Fruit fly (Drosophila melanogaster) whole organism, embryonic: Measurements from ENCODE around the gene t-Grip84.

Source experiments
- ATbp ChIP-seq: fragments of 200-800 bp; sonication (Bioruptor generic); optimal IDR thresholded peaks from 2 replicates; lab custom pipeline; 2017; ENCODE audit warnings: missing biosample characterization, mild to moderate bottlenecking, missing genetic modification characterization, missing genetic modification reagents
- Atf3 ChIP-seq: fragments of 200-800 bp; sonication (Bioruptor generic); optimal IDR thresholded peaks from 3 replicates; lab custom pipeline; 2016; ENCODE audit warnings: missing biosample characterization, missing genetic modification characterization
- Atf6 ChIP-seq: fragments of 200-800 bp; sonication (Bioruptor generic); IDR thresholded peaks from 2 replicates; pipeline ENCODE4 v1.3.6; 2022; ENCODE audit warnings: missing biosample characterization, missing genetic modification characterization
- CG1024 ChIP-seq: fragments of 200-800 bp; sonication (Bioruptor generic); IDR thresholded peaks from 2 replicates; pipeline ENCODE4 v1.3.6; 2022; ENCODE audit warnings: missing biosample characterization, missing genetic modification characterization
- CG10565 ChIP-seq: fragments of 200-800 bp; sonication (Bioruptor generic); optimal IDR thresholded peaks from 3 replicates; lab custom pipeline; 2016; ENCODE audit warnings: missing biosample characterization, mild to moderate bottlenecking, missing genetic modification characterization
- CG12071 ChIP-seq: fragments of 200-800 bp; sonication (Bioruptor generic); optimal IDR thresholded peaks from 3 replicates; lab custom pipeline; 2018; ENCODE audit warnings: missing biosample characterization, mild to moderate bottlenecking, missing genetic modification characterization
- CG12391 ChIP-seq: fragments of 200-800 bp; sonication (Bioruptor generic); optimal IDR thresholded peaks from 3 replicates; lab custom pipeline; 2018; ENCODE audit warnings: missing biosample characterization, mild to moderate bottlenecking, missing genetic modification characterization, moderate library complexity
- CG12942 ChIP-seq: fragments of 200-800 bp; sonication (Bioruptor generic); optimal IDR thresholded peaks from 3 replicates; lab custom pipeline; 2016; ENCODE audit warnings: missing biosample characterization, missing genetic modification characterization
- CG14050 ChIP-seq: fragments of 200-800 bp; sonication (Bioruptor generic); IDR thresholded peaks from 3 replicates; pipeline ENCODE4 v1.3.6; 2022; ENCODE audit warnings: missing biosample characterization, missing genetic modification characterization
- CG15011 ChIP-seq: fragments of 200-800 bp; sonication (Bioruptor generic); optimal IDR thresholded peaks from 3 replicates; lab custom pipeline; 2018; ENCODE audit warnings: missing biosample characterization, mild to moderate bottlenecking, missing genetic modification characterization
- CG15696 ChIP-seq: fragments of 200-800 bp; sonication (Bioruptor generic); optimal IDR thresholded peaks from 2 replicates; lab custom pipeline; 2019; ENCODE audit warnings: missing biosample characterization, mild to moderate bottlenecking, missing genetic modification characterization, moderate library complexity
- CG17612 ChIP-seq: fragments of 200-800 bp; sonication (Bioruptor generic); IDR thresholded peaks from 2 replicates; pipeline ENCODE4 v1.3.6; 2022; ENCODE audit warnings: missing biosample characterization, missing genetic modification characterization
- CG18262 ChIP-seq: fragments of 200-800 bp; optimal IDR thresholded peaks from 3 replicates; lab custom pipeline; 2019; ENCODE audit warnings: missing biosample characterization, mild to moderate bottlenecking, missing genetic modification characterization, moderate library complexity
- CG2202 ChIP-seq: fragments of 200-800 bp; sonication (Bioruptor generic); optimal IDR thresholded peaks from 2 replicates; lab custom pipeline; 2018; ENCODE audit warnings: missing biosample characterization, mild to moderate bottlenecking, missing genetic modification characterization
- CG3163 ChIP-seq: fragments of 200-800 bp; sonication (Bioruptor generic); optimal IDR thresholded peaks from 3 replicates; lab custom pipeline; 2016; ENCODE audit warnings: missing biosample characterization, missing genetic modification characterization
- CG4854 ChIP-seq: fragments of 200-800 bp; sonication (Bioruptor generic); optimal IDR thresholded peaks from 2 replicates; lab custom pipeline; 2016; ENCODE audit warnings: missing biosample characterization, missing genetic modification characterization, inconsistent platforms
- CG7357 ChIP-seq: fragments of 200-800 bp; sonication (Bioruptor generic); IDR thresholded peaks from 3 replicates; pipeline ENCODE4 v1.3.6; 2022; ENCODE audit warnings: missing biosample characterization, missing genetic modification characterization
- CG9609 ChIP-seq: fragments of 200-800 bp; sonication (Bioruptor generic); optimal IDR thresholded peaks from 3 replicates; lab custom pipeline; 2016; ENCODE audit warnings: missing biosample characterization, missing genetic modification characterization
- CG9876 ChIP-seq: fragments of 200-800 bp; sonication (Bioruptor generic); optimal IDR thresholded peaks from 2 replicates; lab custom pipeline; 2016; ENCODE audit warnings: missing biosample characterization, missing genetic modification characterization
- Chrac-16 ChIP-seq: fragments of 200-800 bp; sonication (Bioruptor generic); optimal IDR thresholded peaks from 3 replicates; lab custom pipeline; 2016; ENCODE audit warnings: missing biosample characterization, missing genetic modification characterization
- D19A ChIP-seq: fragments of 200-800 bp; optimal IDR thresholded peaks from 3 replicates; lab custom pipeline; 2019; ENCODE audit warnings: missing biosample characterization, mild to moderate bottlenecking, missing genetic modification characterization, moderate library complexity
- Dfd ChIP-seq, 2 experiments: fragments of >200 bp; optimal IDR thresholded peaks; 2 replicates each; lab custom pipeline; 2017; ENCODE audit warnings: missing biosample characterization in 2 of 2, missing genetic modification characterization in 2 of 2
- Doc2 ChIP-seq: fragments of 200-800 bp; sonication (Bioruptor generic); IDR thresholded peaks from 2 replicates; pipeline ENCODE4 v1.3.6; 2022; ENCODE audit warnings: missing biosample characterization, missing genetic modification characterization
- Drgx ChIP-seq: fragments of 200-800 bp; sonication (Bioruptor generic); IDR thresholded peaks from 2 replicates; pipeline ENCODE4 v1.3.6; 2022; ENCODE audit warnings: missing biosample characterization, missing genetic modification characterization
- Fer3 ChIP-seq: fragments of 200-800 bp; sonication (Bioruptor generic); optimal IDR thresholded peaks from 2 replicates; lab custom pipeline; 2018; ENCODE audit warnings: missing biosample characterization, mild to moderate bottlenecking, missing genetic modification characterization, moderate library complexity
- HLH3B ChIP-seq: fragments of 200-800 bp; sonication (Bioruptor generic); IDR thresholded peaks from 2 replicates; pipeline ENCODE4 v1.3.6; 2022; ENCODE audit warnings: missing biosample characterization, missing genetic modification characterization
- HLH4C ChIP-seq: fragments of 200-800 bp; sonication (Bioruptor generic); IDR thresholded peaks from 3 replicates; pipeline ENCODE4 v1.3.6; 2022; ENCODE audit warnings: missing biosample characterization, missing genetic modification characterization; ENCODE audit not compliant: partially characterized antibody
- HmgZ ChIP-seq: fragments of 200-800 bp; sonication (Bioruptor generic); optimal IDR thresholded peaks from 2 replicates; lab custom pipeline; 2018; ENCODE audit warnings: missing biosample characterization, mild to moderate bottlenecking, missing genetic modification characterization
- Med ChIP-seq: fragments of 200-800 bp; sonication (Bioruptor generic); peaks from one replicate; lab custom pipeline; 2016; ENCODE audit warnings: missing biosample characterization, missing genetic modification characterization, mild to moderate bottlenecking, inconsistent platforms, moderate library complexity
- Pdp1 ChIP-seq, 2 experiments: fragments of 200-800 bp; sonication (Bioruptor generic); optimal IDR thresholded peaks; 3 replicates each; lab custom pipeline; 2016; ENCODE audit warnings: missing biosample characterization in 2 of 2, missing genetic modification characterization in 2 of 2, mild to moderate bottlenecking in 1 of 2, moderate library complexity in 1 of 2
- Spps ChIP-seq: fragments of 200-800 bp; sonication (Bioruptor generic); optimal IDR thresholded peaks from 2 replicates; lab custom pipeline; 2018; ENCODE audit warnings: missing biosample characterization, mild to moderate bottlenecking, missing genetic modification characterization
- Usf ChIP-seq: fragments of 200-800 bp; sonication (Bioruptor generic); optimal IDR thresholded peaks from 2 replicates; lab custom pipeline; 2017; ENCODE audit warnings: missing genotype, missing biosample characterization, missing genetic modification characterization
- bbx ChIP-seq: fragments of 200-800 bp; sonication (Bioruptor generic); IDR thresholded peaks from 2 replicates; pipeline ENCODE4 v1.3.6; 2022; ENCODE audit warnings: missing biosample characterization, missing genetic modification characterization; ENCODE audit not compliant: partially characterized antibody
- bowl ChIP-seq: fragments of 200-800 bp; sonication (Bioruptor generic); IDR thresholded peaks from 2 replicates; pipeline ENCODE4 v1.3.6; 2022; ENCODE audit warnings: missing biosample characterization, missing genetic modification characterization
- eve ChIP-seq, 2 experiments: fragments of >200 bp; optimal IDR thresholded peaks; 2 replicates each; lab custom pipeline; 2017; ENCODE audit warnings: missing biosample characterization in 2 of 2, missing genetic modification characterization in 2 of 2
- ftz-f1 ChIP-seq: fragments of 200-800 bp; sonication (Bioruptor generic); optimal IDR thresholded peaks from 2 replicates; lab custom pipeline; 2016; ENCODE audit warnings: missing biosample characterization, missing genetic modification characterization
- hkb ChIP-seq, 2 experiments: fragments of 200-800 bp in 1 of 2; fragments of >200 bp in 1 of 2; sonication (Bioruptor generic) in 1 of 2; IDR thresholded peaks in 1 of 2; optimal IDR thresholded peaks in 1 of 2; 2 replicates each; pipeline versions ENCODE4 v1.3.6 to Lab custom; 2017 to 2022; ENCODE audit warnings: missing biosample characterization in 1 of 2, missing genetic modification characterization in 1 of 2
- jigr1 ChIP-seq: fragments of 200-800 bp; sonication (Bioruptor generic); IDR thresholded peaks from 3 replicates; pipeline ENCODE4 v1.3.6; 2022; ENCODE audit warnings: missing biosample characterization, missing genetic modification characterization
- jumu ChIP-seq: fragments of 200-800 bp; sonication (Bioruptor generic); optimal IDR thresholded peaks from 3 replicates; lab custom pipeline; 2016; ENCODE audit warnings: missing biosample characterization, missing genetic modification characterization
- lilli ChIP-seq: fragments of 200-800 bp; sonication (Bioruptor generic); optimal IDR thresholded peaks from 3 replicates; lab custom pipeline; 2016; ENCODE audit warnings: missing biosample characterization, missing genetic modification characterization
- nerfin-2 ChIP-seq: fragments of 200-800 bp; sonication (Bioruptor generic); IDR thresholded peaks from 2 replicates; pipeline ENCODE4 v1.3.6; 2022; ENCODE audit warnings: missing biosample characterization, missing genetic modification characterization; ENCODE audit not compliant: partially characterized antibody
- nmo ChIP-seq: fragments of 200-800 bp; sonication (Bioruptor generic); optimal IDR thresholded peaks from 2 replicates; lab custom pipeline; 2018; ENCODE audit warnings: missing biosample characterization, mild to moderate bottlenecking, missing genetic modification characterization, moderate library complexity
- phol ChIP-seq: fragments of 200-800 bp; sonication (Bioruptor generic); optimal IDR thresholded peaks from 3 replicates; lab custom pipeline; 2018; ENCODE audit warnings: missing biosample characterization, mild to moderate bottlenecking, missing genetic modification characterization, moderate library complexity
- rib ChIP-seq: fragments of 200-800 bp; sonication (Bioruptor generic); IDR thresholded peaks from 2 replicates; pipeline ENCODE4 v1.3.6; 2022; ENCODE audit warnings: missing biosample characterization, missing genetic modification characterization
- sd ChIP-seq: fragments of 200-800 bp; sonication (Bioruptor generic); optimal IDR thresholded peaks from 3 replicates; lab custom pipeline; 2018; ENCODE audit warnings: missing biosample characterization, mild to moderate bottlenecking, missing genetic modification characterization, moderate library complexity
- stc ChIP-seq: fragments of 200-800 bp; sonication (Bioruptor generic); IDR thresholded peaks from 2 replicates; pipeline ENCODE4 v1.3.6; 2022; ENCODE audit warnings: missing biosample characterization, missing genetic modification characterization
- unpg ChIP-seq: fragments of 200-800 bp; sonication (Bioruptor generic); optimal IDR thresholded peaks from 3 replicates; lab custom pipeline; 2018; ENCODE audit warnings: missing biosample characterization, mild to moderate bottlenecking, missing genetic modification characterization, moderate library complexity
- usp ChIP-seq: fragments of >200 bp; optimal IDR thresholded peaks from 2 replicates; lab custom pipeline; 2017; ENCODE audit warnings: missing biosample characterization, missing genetic modification characterization
- z ChIP-seq: fragments of 200-800 bp; sonication (Bioruptor generic); IDR thresholded peaks from 3 replicates; pipeline ENCODE4 v1.3.6; 2022; ENCODE audit warnings: missing biosample characterization, missing genetic modification characterization
- zen ChIP-seq: fragments of 200-800 bp; sonication (Bioruptor generic); optimal IDR thresholded peaks from 3 replicates; lab custom pipeline; 2018; ENCODE audit warnings: missing biosample characterization, mild to moderate bottlenecking, missing genetic modification characterization, moderate library complexity

Gene t-Grip84

DNA sequence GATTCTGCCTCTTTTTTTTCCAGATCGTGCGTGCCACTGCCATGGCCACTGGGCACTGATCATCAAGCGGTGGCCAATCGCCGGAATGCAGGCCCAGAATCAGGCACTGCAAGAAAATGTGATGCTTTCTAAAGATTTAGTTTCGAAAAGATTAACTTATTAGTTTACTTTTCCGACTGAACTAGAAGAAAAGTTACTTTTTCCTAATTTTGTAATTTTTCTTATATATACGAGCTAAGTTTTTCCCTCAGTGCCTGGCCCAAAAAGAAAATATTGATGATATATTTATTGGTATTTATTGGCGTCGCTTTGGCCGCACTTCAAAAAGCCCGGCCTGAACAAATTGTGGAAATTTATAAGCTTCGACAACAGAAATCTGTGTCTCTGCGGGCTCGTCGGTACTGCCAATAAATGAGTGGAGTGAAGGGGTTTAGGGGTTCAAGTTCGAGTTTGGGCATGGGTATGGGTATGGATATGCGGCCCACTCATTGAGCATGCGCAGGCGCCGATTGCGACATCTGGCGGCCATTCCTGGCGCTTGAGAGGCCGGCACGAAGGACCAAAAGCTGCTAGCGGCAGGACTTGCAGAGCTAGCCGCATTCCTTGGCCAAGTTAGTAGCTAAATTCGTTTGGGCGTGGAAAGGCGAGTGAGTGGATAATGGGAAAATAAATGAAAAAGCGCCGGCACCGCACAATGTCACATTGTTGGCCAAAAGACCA is 10.5 kb upstream of the t-Grip84 start (continued):
- TF ChIP-seq Fer3 (tag; lab: Kevin White, UChicago) (no peak), Spps (no peak), unpg (GFP tag; lab: Kevin White, UChicago) (no peak), CG15011 (GFP tag; lab: Kevin White, UChicago) (no peak), CG12942 (GFP tag; lab: Kevin White, UChicago) (no peak), bowl (GFP tag; lab: Robert Waterston, UW) (no peak), CG18262 (tag; lab: Kevin White, UChicago) (peak; percentile 16), nerfin-2 (GFP tag; lab: Robert Waterston, UW) (no peak), usp (GFP tag; lab: Kevin White, UChicago) (no peak), CG12391 (tag; lab: Kevin White, UChicago) (no peak), nmo (GFP tag; lab: Kevin White, UChicago) (peak; percentile 21), zen (tag; lab: Kevin White, UChicago) (no peak), eve (GFP tag; optimal IDR thresholded peaks at IDR 0.05; lab: Kevin White, UChicago) (peak in 1 of 2 experiments; percentile 26), sd (tag; lab: Kevin White, UChicago) (peak; percentile 16), Med (peak; percentile 55), CG9609 (no peak), CG9876 (no peak), bbx (no peak), HmgZ (tag; lab: Kevin White, UChicago) (no peak), CG1024 (0 out of 2 replicates have a peak, but pooled peaks have one; percentile 12), rib (GFP tag; lab: Robert Waterston, UW) (no peak), lilli (GFP tag; lab: Kevin White, UChicago) (no peak), z (no peak), Atf6 (no peak), CG12071 (GFP tag; lab: Kevin White, UChicago) (no peak), Pdp1 (GFP tag; optimal IDR thresholded peaks at IDR 0.05; lab: Kevin White, UChicago) (no peak), CG7357 (GFP tag; lab: Robert Waterston, UW) (0 out of 3 replicates have a peak, but pooled peaks have one; percentile 18), ATbp (peak; percentile 14), CG10565 (GFP tag; lab: Kevin White, UChicago) (no peak), CG15696 (tag; lab: Kevin White, UChicago) (no peak), CG17612 (GFP tag; lab: Robert Waterston, UW) (no peak), stc (GFP tag; lab: Robert Waterston, UW) (no peak), HLH3B (peak; percentile 47), CG14050 (GFP tag; lab: Robert Waterston, UW) (0 out of 3 replicates have a peak, but pooled peaks have one; percentile 22), ftz-f1 (GFP tag; lab: Kevin White, UChicago) (no peak), CG2202 (no peak), CG3163 (no peak), Doc2 (GFP tag; lab: Robert Waterston, UW) (no peak), Drgx (GFP tag; lab: Robert Waterston, UW) (no peak), hkb (optimal IDR thresholded peaks at IDR 0.05; lab: Kevin White, UChicago) (no peak), hkb (GFP tag; IDR thresholded peaks at IDR 0.05; lab: Robert Waterston, UW) (peak; percentile 45; the same call in 1 of the 2 replicates), Dfd (GFP tag; optimal IDR thresholded peaks at IDR 0.05; lab: Kevin White, UChicago) (no peak), HLH4C (no peak), jumu (GFP tag; lab: Kevin White, UChicago) (no peak), Atf3 (GFP tag; lab: Kevin White, UChicago) (no peak), D19A (tag; lab: Kevin White, UChicago) (no peak), CG4854 (GFP tag; lab: Kevin White, UChicago) (no peak), Chrac-16 (GFP tag; lab: Kevin White, UChicago) (no peak), jigr1 (GFP tag; lab: Robert Waterston, UW) (no peak), phol (tag; lab: Kevin White, UChicago) (peak; percentile 6), Usf (no peak)
